Fruit fly (Drosophila melanogaster): ENCODE data around the gene CG15406.

The CG15406 gene

dm6 chr2L:3308529-3309272 lies at the start of gene CG15406:
CG15406 (plus strand) TSS chr2L:3309222.
- TF ChIP-seq CG17806 (tag; optimal IDR thresholded peaks at IDR 0.05) = no peak

dm6 chr2L:3265635-3266034 lies 43.4 kb upstream of the CG15406 start:
- TF ChIP-seq CG10348 (GFP tag; IDR thresholded peaks at IDR 0.05) = no peak
- 0 out of 2 replicates have a peak, but pooled peaks have one; percentile 15 for TF ChIP-seq CG12605 (GFP tag; IDR thresholded peaks at IDR 0.05)

dm6 chr2L:3269137-3269536 lies 39.9 kb upstream of the CG15406 start, which contains the start of gene CG3347:
CG3347 (plus strand) TSS chr2L:3269437.
- TF ChIP-seq CG34367 (tag; optimal IDR thresholded peaks at IDR 0.05) = no peak
- TF ChIP-seq CG4496 (GFP tag; IDR thresholded peaks at IDR 0.05) = no peak
- TF ChIP-seq EcR (GFP tag; optimal IDR thresholded peaks at IDR 0.05) = no peak
- TF ChIP-seq fd96Ca (GFP tag; IDR thresholded peaks at IDR 0.05) = no peak
- no peak for TF ChIP-seq Ets98B (GFP tag; IDR thresholded peaks at IDR 0.05)
- no peak for TF ChIP-seq CG17806 (tag; optimal IDR thresholded peaks at IDR 0.05)
- TF ChIP-seq D1 (tag; optimal IDR thresholded peaks at IDR 0.05) = no peak
- no peak for TF ChIP-seq CG10348 (GFP tag; IDR thresholded peaks at IDR 0.05)
- TF ChIP-seq CG14655 (GFP tag; optimal IDR thresholded peaks at IDR 0.05) = no peak
- TF ChIP-seq Pif1A (GFP tag; optimal IDR thresholded peaks at IDR 0.05) = no peak
- TF ChIP-seq CG15710 (tag; optimal IDR thresholded peaks at IDR 0.05) = no peak
- no peak for TF ChIP-seq CG8301 (tag; optimal IDR thresholded peaks at IDR 0.05)
- no peak for TF ChIP-seq CG13204 (GFP tag; optimal IDR thresholded peaks at IDR 0.05)
- no peak for TF ChIP-seq Snoo (tag; optimal IDR thresholded peaks at IDR 0.05)
- TF ChIP-seq CG8159 (tag; optimal IDR thresholded peaks at IDR 0.05) = no peak
- no peak for TF ChIP-seq rn (GFP tag; IDR thresholded peaks at IDR 0.05)

dm6 chr2L:3278786-3279185 lies 30.2 kb upstream of the CG15406 start:
- TF ChIP-seq Pif1B (GFP tag; optimal IDR thresholded peaks at IDR 0.05) (no peak), CG13204 (GFP tag; optimal IDR thresholded peaks at IDR 0.05) (no peak), rn (GFP tag; IDR thresholded peaks at IDR 0.05) (no peak), D1 (tag; optimal IDR thresholded peaks at IDR 0.05) (no peak), CG4496 (GFP tag; IDR thresholded peaks at IDR 0.05) (no peak), Ets98B (GFP tag; IDR thresholded peaks at IDR 0.05) (no peak), fd96Ca (GFP tag; IDR thresholded peaks at IDR 0.05) (no peak), EcR (GFP tag; optimal IDR thresholded peaks at IDR 0.05) (no peak), gl (tag; optimal IDR thresholded peaks at IDR 0.05) (no peak), CG10348 (GFP tag; IDR thresholded peaks at IDR 0.05) (no peak), CG14655 (GFP tag; optimal IDR thresholded peaks at IDR 0.05) (no peak), CG32121 (GFP tag; IDR thresholded peaks at IDR 0.05) (no peak), CG12605 (GFP tag; IDR thresholded peaks at IDR 0.05) (no peak), CG9948 (tag; optimal IDR thresholded peaks at IDR 0.05) (no peak), CG15710 (tag; optimal IDR thresholded peaks at IDR 0.05) (no peak), Snoo (tag; optimal IDR thresholded peaks at IDR 0.05) (no peak), CG8159 (tag; optimal IDR thresholded peaks at IDR 0.05) (no peak)

dm6 chr2L:3280484-3280993 lies 28.5 kb upstream of the CG15406 start, which contains the start of gene OtopLb:
OtopLb (minus strand) TSS chr2L:3280534.
- TF ChIP-seq CG8159 (tag; optimal IDR thresholded peaks at IDR 0.05) (peak; percentile 6), Snoo (tag; optimal IDR thresholded peaks at IDR 0.05) (no peak)

dm6 chr2L:3293718-3294340 lies 15.2 kb upstream of the CG15406 start:
- no peak for TF ChIP-seq fd96Ca (GFP tag; IDR thresholded peaks at IDR 0.05)
- TF ChIP-seq CG15710 (tag; optimal IDR thresholded peaks at IDR 0.05) = no peak
- no peak for TF ChIP-seq Pif1A (GFP tag; optimal IDR thresholded peaks at IDR 0.05)
- no peak for TF ChIP-seq CG9948 (tag; optimal IDR thresholded peaks at IDR 0.05)
- no peak for TF ChIP-seq CG34367 (tag; optimal IDR thresholded peaks at IDR 0.05)
- no peak for TF ChIP-seq CG13204 (GFP tag; optimal IDR thresholded peaks at IDR 0.05)
- no peak for TF ChIP-seq Ets98B (GFP tag; IDR thresholded peaks at IDR 0.05)
- TF ChIP-seq rn (GFP tag; IDR thresholded peaks at IDR 0.05) = no peak
- no peak for TF ChIP-seq CG4496 (GFP tag; IDR thresholded peaks at IDR 0.05)
- no peak for TF ChIP-seq Snoo (tag; optimal IDR thresholded peaks at IDR 0.05)
- no peak for TF ChIP-seq gl (tag; optimal IDR thresholded peaks at IDR 0.05)
- no peak for TF ChIP-seq EcR (GFP tag; optimal IDR thresholded peaks at IDR 0.05)
- no peak for TF ChIP-seq CG8301 (tag; optimal IDR thresholded peaks at IDR 0.05)

dm6 chr2L:3294572-3294971 lies 14.4 kb upstream of the CG15406 start, which contains the start of gene CG9664:
CG9664 (minus strand) TSS chr2L:3294706.
- TF ChIP-seq CG12605 (GFP tag; IDR thresholded peaks at IDR 0.05) (no peak), CG4496 (GFP tag; IDR thresholded peaks at IDR 0.05) (peak; percentile 46; the same call in 1 of the 3 replicates)

All from whole organism, pupa.